Worm (Caenorhabditis elegans) whole organism, late embryonic: ENCODE measurements around the gene dgtr-1.

ENCODE experiments used
- F13H6.1 ChIP-seq: sonication (generic microtip); optimal IDR thresholded peaks from 2 replicates; lab custom pipeline; 2016; ENCODE audit warnings: missing genetic modification characterization, missing compliant biosample characterization
- K09A11.1 ChIP-seq: sonication (generic microtip); optimal IDR thresholded peaks from 2 replicates; lab custom pipeline; 2017; ENCODE audit warnings: antibody characterized with exemption, mild to moderate bottlenecking, missing genetic modification characterization, missing compliant biosample characterization; ENCODE audit not compliant: insufficient read depth
- ama-1 ChIP-seq: fragments of 150-350 bp; optimal IDR thresholded peaks from 2 replicates; lab custom pipeline; 2014
- ceh-2 ChIP-seq: sonication (generic microtip); optimal IDR thresholded peaks from 2 replicates; lab custom pipeline; 2016; ENCODE audit warnings: missing genotype, missing genetic modification characterization, missing compliant biosample characterization
- ceh-22 ChIP-seq: sonication (generic microtip); optimal IDR thresholded peaks from 2 replicates; lab custom pipeline; 2017; ENCODE audit warnings: missing biosample characterization, missing genetic modification characterization
- ceh-24 ChIP-seq: sonication (generic microtip); optimal IDR thresholded peaks from 2 replicates; lab custom pipeline; 2016; ENCODE audit warnings: mild to moderate bottlenecking, missing genetic modification characterization, missing compliant biosample characterization
- ceh-30 ChIP-seq: fragments of 150-350 bp; optimal IDR thresholded peaks from 2 replicates; lab custom pipeline; 2014; ENCODE audit warnings: missing biosample characterization, missing genetic modification characterization
- ceh-31 ChIP-seq: sonication (generic microtip); optimal IDR thresholded peaks from 2 replicates; lab custom pipeline; 2016; ENCODE audit warnings: missing genetic modification characterization, missing compliant biosample characterization
- ceh-34 ChIP-seq: sonication (generic microtip); optimal IDR thresholded peaks from 2 replicates; lab custom pipeline; 2016; ENCODE audit warnings: mild to moderate bottlenecking, missing genetic modification characterization, missing compliant biosample characterization
- ceh-48 ChIP-seq: sonication (generic microtip); optimal IDR thresholded peaks from 2 replicates; lab custom pipeline; 2016; ENCODE audit warnings: missing genetic modification characterization, inconsistent platforms, missing compliant biosample characterization
- ceh-9 ChIP-seq: sonication (generic microtip); optimal IDR thresholded peaks from 2 replicates; lab custom pipeline; 2016; ENCODE audit warnings: mild to moderate bottlenecking, missing genetic modification characterization, inconsistent platforms, missing compliant biosample characterization
- dmd-4 ChIP-seq: sonication (generic microtip); optimal IDR thresholded peaks from 2 replicates; lab custom pipeline; 2016; ENCODE audit warnings: borderline replicate concordance, missing genetic modification characterization, missing compliant biosample characterization
- dve-1 ChIP-seq: sonication (generic microtip); optimal IDR thresholded peaks from 2 replicates; lab custom pipeline; 2017; ENCODE audit warnings: antibody characterized with exemption, mild to moderate bottlenecking, missing genetic modification characterization, missing compliant biosample characterization
- elt-2 ChIP-seq: sonication (generic microtip); optimal IDR thresholded peaks from 2 replicates; lab custom pipeline; 2016; ENCODE audit warnings: missing genetic modification reagents, missing genetic modification characterization, missing compliant biosample characterization
- eyg-1 ChIP-seq: sonication (generic microtip); optimal IDR thresholded peaks from 2 replicates; lab custom pipeline; 2016; ENCODE audit warnings: missing genotype, missing genetic modification characterization, missing compliant biosample characterization
- fax-1 ChIP-seq: sonication (generic microtip); optimal IDR thresholded peaks from 2 replicates; lab custom pipeline; 2016; ENCODE audit warnings: missing genotype, missing genetic modification characterization, missing compliant biosample characterization
- fkh-10 ChIP-seq: fragments of 150-350 bp; optimal IDR thresholded peaks from 2 replicates; lab custom pipeline; 2014; ENCODE audit warnings: missing biosample characterization, missing genetic modification reagents, missing genetic modification characterization
- fkh-6 ChIP-seq: sonication (generic microtip); optimal IDR thresholded peaks from 2 replicates; lab custom pipeline; 2016; ENCODE audit warnings: missing genetic modification characterization, missing compliant biosample characterization
- gmeb-2 ChIP-seq: sonication (generic microtip); optimal IDR thresholded peaks from 2 replicates; lab custom pipeline; 2016; ENCODE audit warnings: missing genetic modification characterization, inconsistent platforms, missing compliant biosample characterization
- hlh-30 ChIP-seq: sonication (generic microtip); optimal IDR thresholded peaks from 2 replicates; lab custom pipeline; 2017; ENCODE audit warnings: antibody characterized with exemption, missing genetic modification characterization, missing compliant biosample characterization; ENCODE audit not compliant: insufficient read depth
- hlh-6 ChIP-seq: sonication (generic microtip); optimal IDR thresholded peaks from 2 replicates; lab custom pipeline; 2016; ENCODE audit warnings: missing genotype, missing genetic modification characterization, missing compliant biosample characterization
- hlh-8 ChIP-seq: sonication (generic microtip); optimal IDR thresholded peaks from 2 replicates; lab custom pipeline; 2016; ENCODE audit warnings: missing genotype, missing genetic modification characterization, missing compliant biosample characterization
- lim-6 ChIP-seq: sonication (generic microtip); optimal IDR thresholded peaks from 2 replicates; lab custom pipeline; 2016; ENCODE audit warnings: missing genetic modification characterization, missing compliant biosample characterization
- madf-2 ChIP-seq: sonication (generic microtip); optimal IDR thresholded peaks from 2 replicates; lab custom pipeline; 2017; ENCODE audit warnings: missing genetic modification characterization, missing compliant biosample characterization
- mec-3 ChIP-seq: sonication (generic microtip); optimal IDR thresholded peaks from 2 replicates; lab custom pipeline; 2016; ENCODE audit warnings: borderline replicate concordance, missing genetic modification characterization, missing compliant biosample characterization
- nhr-232 ChIP-seq: sonication (generic microtip); optimal IDR thresholded peaks from 2 replicates; lab custom pipeline; 2016; ENCODE audit warnings: missing genetic modification characterization, missing compliant biosample characterization
- npax-4 ChIP-seq: sonication (generic microtip); optimal IDR thresholded peaks from 2 replicates; lab custom pipeline; 2016; ENCODE audit warnings: missing genetic modification characterization, missing compliant biosample characterization
- odd-2 ChIP-seq: sonication (generic microtip); optimal IDR thresholded peaks from 2 replicates; lab custom pipeline; 2017; ENCODE audit warnings: antibody characterized with exemption, mild to moderate bottlenecking, missing genetic modification characterization, missing compliant biosample characterization
- pat-9 ChIP-seq: fragments of 200-800 bp; sonication (Bioruptor generic); optimal IDR thresholded peaks from 2 replicates; lab custom pipeline; 2018; ENCODE audit warnings: mild to moderate bottlenecking, missing genetic modification characterization, moderate library complexity, missing compliant biosample characterization
- pax-1 ChIP-seq: fragments of 150-350 bp; optimal IDR thresholded peaks from 2 replicates; lab custom pipeline; 2014; ENCODE audit warnings: missing biosample characterization, missing genetic modification characterization
- pha-4 ChIP-seq: fragments of 150-350 bp; optimal IDR thresholded peaks from 2 replicates; lab custom pipeline; 2018; ENCODE audit warnings: missing biosample characterization, missing genetic modification reagents, missing genetic modification characterization
- pqm-1 ChIP-seq: sonication (generic microtip); optimal IDR thresholded peaks from 2 replicates; lab custom pipeline; 2016; ENCODE audit warnings: missing genetic modification characterization, missing compliant biosample characterization
- pros-1 ChIP-seq: fragments of 150-350 bp; optimal IDR thresholded peaks from 2 replicates; lab custom pipeline; 2014; ENCODE audit warnings: missing biosample characterization, missing genetic modification reagents, missing genetic modification characterization
- ref-2 ChIP-seq: sonication (generic microtip); optimal IDR thresholded peaks from 2 replicates; lab custom pipeline; 2016; ENCODE audit warnings: missing genetic modification characterization, missing compliant biosample characterization
- sox-2 ChIP-seq: fragments of 200-800 bp; sonication (Bioruptor generic); IDR thresholded peaks from 2 replicates; pipeline ENCODE4 v1.3.6; 2022; ENCODE audit warnings: missing genetic modification reagents, missing genetic modification characterization, missing compliant biosample characterization
- sox-4 ChIP-seq: sonication (generic microtip); optimal IDR thresholded peaks from 2 replicates; lab custom pipeline; 2017; ENCODE audit warnings: mild to moderate bottlenecking, missing genetic modification characterization, inconsistent platforms, missing compliant biosample characterization
- tbx-7 ChIP-seq: sonication (generic microtip); optimal IDR thresholded peaks from 2 replicates; lab custom pipeline; 2016; ENCODE audit warnings: missing genotype, missing genetic modification characterization, missing compliant biosample characterization
- ttx-3 ChIP-seq: sonication (generic microtip); optimal IDR thresholded peaks from 2 replicates; lab custom pipeline; 2016; ENCODE audit warnings: missing genetic modification reagents, missing genetic modification characterization, missing compliant biosample characterization
- unc-3 ChIP-seq, 2 experiments: fragments of 200-800 bp in 1 of 2; sonication (Bioruptor generic) in 1 of 2; sonication (generic microtip) in 1 of 2; conservative IDR thresholded peaks in 1 of 2; optimal IDR thresholded peaks in 1 of 2; 2 replicates each; pipeline versions ENCODE4 v1.3.6 to Lab custom; 2016 to 2022; ENCODE audit warnings: missing compliant biosample characterization in 2 of 2, missing genetic modification characterization in 2 of 2, missing genetic modification reagents in 1 of 2

Gene dgtr-1

DNA sequence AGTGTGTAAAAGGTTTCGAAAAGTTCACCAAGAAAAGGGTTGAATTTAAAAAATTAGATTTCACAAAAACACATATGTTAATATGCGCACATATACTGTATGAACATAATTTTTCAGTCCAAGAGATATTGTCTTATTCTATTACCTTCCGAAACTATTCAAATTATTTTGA, 21.2 kb downstream of the dgtr-1 start, which contains the start of gene F46E10.3:
Gene F46E10.3 (plus strand): TSS at position 73 of the 172 bp plus-strand sequence.
- TF ChIP-seq pqm-1 (tag; lab: Kevin White, UChicago) (no peak), dve-1 (tag; lab: Kevin White, UChicago) (no peak), ref-2 (no peak), hlh-8 (tag; lab: Kevin White, UChicago) (no peak), ttx-3 (tag; lab: Kevin White, UChicago) (no peak), mec-3 (no peak), ceh-2 (no peak), pha-4 (tag; lab: Kevin White, UChicago) (no peak), ceh-24 (tag; lab: Kevin White, UChicago) (no peak), pros-1 (tag; lab: Kevin White, UChicago) (no peak)

DNA sequence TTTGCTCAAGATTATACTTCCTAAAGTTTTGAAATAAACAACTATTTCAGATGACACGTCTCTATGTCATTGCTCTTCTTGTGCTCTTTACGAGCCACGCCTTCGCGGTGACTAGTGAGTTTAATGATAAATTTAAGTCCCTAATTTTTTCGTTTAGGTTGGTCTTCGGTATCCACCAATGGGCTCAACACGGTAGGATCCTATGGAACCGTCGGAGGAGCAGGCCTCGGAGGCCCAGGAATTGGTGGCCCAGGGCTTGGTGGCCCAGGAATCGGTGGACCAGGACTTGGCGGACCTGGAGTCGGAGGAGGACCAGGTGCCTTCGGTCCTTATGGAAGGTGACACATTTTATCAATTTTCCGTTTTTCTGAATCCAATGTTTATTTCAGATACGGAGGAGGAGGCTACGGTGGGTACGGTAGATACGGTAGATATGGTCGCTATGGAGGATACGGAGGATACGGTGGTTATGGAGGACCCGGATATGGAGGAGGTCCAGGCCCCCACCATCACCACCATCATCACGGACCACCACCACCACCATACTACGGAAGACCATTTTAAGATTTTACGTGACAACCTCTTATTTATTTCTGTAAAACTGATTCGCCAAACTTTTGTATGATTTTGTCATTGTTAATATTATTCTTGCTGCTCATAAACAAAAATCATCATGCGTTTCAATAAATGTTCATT, 23.6 kb downstream of the dgtr-1 start, which contains the start of the genes F46E10.2 and F46E10.18:
Gene F46E10.2 (plus strand): TSS at position 51 of the 696 bp plus-strand sequence.
Gene F46E10.18 (plus strand): TSS at position 646 of the 696 bp plus-strand sequence.
- no peak for TF ChIP-seq ama-1 (lab: Kevin White, UChicago)
- no peak for TF ChIP-seq eyg-1 (tag; lab: Kevin White, UChicago)
- TF ChIP-seq hlh-30, result no peak

DNA sequence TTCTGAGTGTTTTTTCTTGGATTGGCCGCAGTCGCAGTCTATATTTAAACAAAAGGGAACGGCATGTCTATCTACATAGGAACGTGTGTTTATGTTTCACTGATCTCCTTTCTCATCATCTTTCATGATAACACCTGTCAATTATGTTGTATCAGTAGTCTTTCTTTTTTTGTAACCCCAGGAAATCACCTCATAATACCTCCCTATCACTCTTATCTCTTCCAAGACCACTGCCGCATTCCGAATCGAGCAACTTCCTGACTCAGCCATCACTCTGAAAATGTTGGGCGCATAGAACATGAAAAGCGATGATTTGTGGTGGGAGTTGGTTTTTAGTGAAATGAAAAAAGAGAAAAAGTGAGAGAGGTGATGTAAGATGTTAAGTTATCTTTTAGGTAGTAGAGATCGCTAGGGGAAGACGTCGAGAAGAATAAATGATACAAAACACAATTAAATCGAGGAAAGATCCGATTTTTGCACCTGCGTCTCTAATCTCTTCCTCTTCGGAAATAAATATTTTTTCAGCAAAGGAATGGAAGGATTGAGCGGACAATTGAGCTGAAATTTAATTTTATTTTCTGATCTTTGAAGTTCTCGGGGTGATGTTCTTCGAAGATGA, 26.1 kb downstream of the dgtr-1 start:
- TF ChIP-seq elt-2 (tag; lab: Kevin White, UChicago), result peak; percentile 10
- TF ChIP-seq ceh-34 (tag; lab: Kevin White, UChicago), result no peak
- TF ChIP-seq, all 69 proteins: peak for 1

DNA sequence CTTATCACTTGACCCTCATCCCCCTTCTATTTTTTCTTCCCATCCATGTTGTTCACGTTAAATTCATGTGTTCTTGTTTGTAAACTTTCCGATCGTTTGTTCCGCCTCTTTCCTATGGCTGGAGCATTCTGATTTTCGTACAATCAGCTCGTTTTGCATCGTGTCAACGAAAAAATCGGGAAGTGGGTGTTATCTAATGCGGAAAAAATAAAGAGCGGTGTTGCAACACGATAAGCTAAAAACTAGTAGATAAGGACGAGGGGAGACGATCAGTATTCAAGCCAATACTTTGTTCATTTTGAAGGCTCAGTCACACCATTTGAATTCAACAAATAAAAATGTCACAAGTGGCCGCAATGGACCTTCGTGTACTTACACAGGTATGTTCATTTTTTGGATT, 27.8 kb downstream of the dgtr-1 start, which contains the start of gene acs-1:
Gene acs-1 (plus strand): TSS at position 233 of the 400 bp plus-strand sequence.
- TF ChIP-seq pax-1 (tag; lab: Kevin White, UChicago), result no peak
- peak; percentile 43 for TF ChIP-seq elt-2 (tag; lab: Kevin White, UChicago)
- TF ChIP-seq, all 69 proteins: peak for 1

DNA sequence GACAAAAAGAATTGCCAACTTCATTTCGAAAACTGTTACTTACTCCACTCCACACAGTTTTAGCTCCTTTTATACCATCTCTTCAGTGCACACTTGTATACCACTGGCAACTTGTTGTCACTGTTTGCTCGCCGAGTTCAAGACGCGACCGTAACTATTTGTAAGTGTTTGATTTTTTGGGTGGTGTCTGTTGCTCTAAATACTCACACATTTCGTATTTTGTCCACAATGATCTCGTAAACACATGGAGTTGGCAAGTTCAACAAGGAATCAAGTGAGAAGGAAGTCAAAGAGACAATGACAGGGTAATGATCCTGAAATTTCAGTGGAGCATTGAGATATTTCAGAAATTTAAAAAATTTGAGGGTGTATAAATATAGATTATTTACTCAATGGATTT, 36.1 kb downstream of the dgtr-1 start, which contains the start of gene hpo-26:
Gene hpo-26 (minus strand): TSS at position 31 of the 400 bp plus-strand sequence.
- TF ChIP-seq hlh-8 (tag; lab: Kevin White, UChicago) (no peak), ceh-31 (tag; lab: Kevin White, UChicago) (no peak), ama-1 (lab: Kevin White, UChicago) (peak; percentile 6), lim-6 (no peak), sox-2 (no peak), fkh-6 (tag; lab: Kevin White, UChicago) (no peak)

DNA sequence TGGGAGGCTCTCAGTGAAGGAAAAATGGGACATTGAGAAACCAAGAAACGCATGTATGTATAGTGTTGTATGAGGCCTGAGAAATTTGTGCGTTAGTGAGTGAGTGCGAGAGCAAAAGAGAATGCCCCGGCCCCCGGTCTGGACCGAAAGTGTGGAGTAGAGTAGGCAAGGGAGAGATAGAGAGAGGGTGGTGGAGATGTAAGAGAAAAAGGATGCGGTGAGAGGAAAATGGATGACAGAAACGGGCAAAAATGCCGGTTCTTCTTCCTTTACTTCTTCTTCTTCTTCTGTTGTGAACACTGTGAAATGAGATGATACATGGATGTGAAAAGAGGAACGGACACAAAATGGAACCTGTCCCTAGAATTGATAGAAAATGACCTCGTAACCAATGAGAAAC, 41.4 kb downstream of the dgtr-1 start:
- no peak for TF ChIP-seq gmeb-2
- TF ChIP-seq sox-4, result no peak
- TF ChIP-seq madf-2 (tag; lab: Kevin White, UChicago), result no peak
- no peak for TF ChIP-seq fkh-10 (GFP tag; lab: Kevin White, UChicago)
- no peak for TF ChIP-seq tbx-7 (tag; lab: Kevin White, UChicago)
- TF ChIP-seq dmd-4 (tag; lab: Kevin White, UChicago), result no peak
- TF ChIP-seq hlh-6 (tag; lab: Kevin White, UChicago), result peak; percentile 3
- no peak for TF ChIP-seq hlh-30
- TF ChIP-seq ceh-48 (tag; lab: Kevin White, UChicago), result no peak
- no peak for TF ChIP-seq eyg-1 (tag; lab: Kevin White, UChicago)
- no peak for TF ChIP-seq unc-3 (GFP tag; conservative IDR thresholded peaks at IDR 0.05; lab: Robert Waterston, UW)
- no peak for TF ChIP-seq unc-3 (tag; optimal IDR thresholded peaks at IDR 0.05; lab: Kevin White, UChicago)
- TF ChIP-seq npax-4 (tag; lab: Kevin White, UChicago), result no peak
- no peak for TF ChIP-seq F13H6.1 (tag; lab: Kevin White, UChicago)
- no peak for TF ChIP-seq hlh-8 (tag; lab: Kevin White, UChicago)
- TF ChIP-seq ceh-22 (tag; lab: Kevin White, UChicago), result no peak
- TF ChIP-seq nhr-232 (tag; lab: Kevin White, UChicago), result no peak
- no peak for TF ChIP-seq pros-1 (tag; lab: Kevin White, UChicago)
- no peak for TF ChIP-seq odd-2 (tag; lab: Kevin White, UChicago)
- TF ChIP-seq sox-2, result no peak
- TF ChIP-seq ceh-31 (tag; lab: Kevin White, UChicago), result peak; percentile 32
- TF ChIP-seq dve-1 (tag; lab: Kevin White, UChicago), result no peak
- no peak for TF ChIP-seq fax-1 (tag; lab: Kevin White, UChicago)
- TF ChIP-seq pat-9 (tag; lab: Kevin White, UChicago), result no peak
- TF ChIP-seq ceh-9 (tag; lab: Kevin White, UChicago), result no peak
- TF ChIP-seq K09A11.1 (tag; lab: Kevin White, UChicago), result no peak
- TF ChIP-seq pqm-1 (tag; lab: Kevin White, UChicago), result no peak
- TF ChIP-seq ceh-24 (tag; lab: Kevin White, UChicago), result no peak
- TF ChIP-seq ceh-30 (tag; lab: Kevin White, UChicago), result no peak
- TF ChIP-seq elt-2 (tag; lab: Kevin White, UChicago), result no peak
- no peak for TF ChIP-seq ceh-34 (tag; lab: Kevin White, UChicago)
